Worm (Caenorhabditis elegans) whole organism, midembryonic: ENCODE data around the gene F46B6.5.

Source experiments
- T22C8.4 ChIP-seq: fragments of 200-800 bp; sonication (Bioruptor generic); IDR thresholded peaks from 2 replicates; pipeline ENCODE4 v1.3.6; 2022; ENCODE audit warnings: missing genetic modification characterization, missing compliant biosample characterization
- cog-1 ChIP-seq: sonication (generic microtip); optimal IDR thresholded peaks from 2 replicates; lab custom pipeline; 2016; ENCODE audit warnings: missing genetic modification characterization, missing compliant biosample characterization
- flt-1 ChIP-seq: fragments of 200-800 bp; sonication (Bioruptor generic); IDR thresholded peaks from 2 replicates; pipeline ENCODE4 v1.3.6; 2022; ENCODE audit warnings: missing genetic modification characterization, missing compliant biosample characterization
- klf-2 ChIP-seq: fragments of 200-800 bp; sonication (Bioruptor generic); conservative IDR thresholded peaks from 2 replicates; pipeline ENCODE4 v1.3.6; 2022; ENCODE audit warnings: missing genetic modification reagents, missing genetic modification characterization, missing compliant biosample characterization
- med-1 ChIP-seq: sonication (generic microtip); optimal IDR thresholded peaks from 2 replicates; lab custom pipeline; 2017; ENCODE audit warnings: missing genetic modification characterization, mild to moderate bottlenecking, missing compliant biosample characterization, antibody characterized with exemption, missing genetic modification reagents; ENCODE audit not compliant: insufficient read depth
- ref-1 ChIP-seq: fragments of 200-800 bp; sonication (Bioruptor generic); conservative IDR thresholded peaks from 2 replicates; pipeline ENCODE4 v1.3.6; 2022; ENCODE audit warnings: missing genetic modification reagents, missing genetic modification characterization, missing compliant biosample characterization
- tab-1 ChIP-seq: fragments of 200-800 bp; sonication (Bioruptor generic); IDR thresholded peaks from 2 replicates; pipeline ENCODE4 v1.3.6; 2022; ENCODE audit warnings: missing genetic modification characterization, missing compliant biosample characterization
- ztf-23 ChIP-seq: fragments of 200-800 bp; sonication (Bioruptor generic); IDR thresholded peaks from 2 replicates; pipeline ENCODE4 v1.3.6; 2022; ENCODE audit warnings: missing genetic modification reagents, missing genetic modification characterization, missing compliant biosample characterization
- ztf-29 ChIP-seq: fragments of 200-800 bp; sonication (Bioruptor generic); IDR thresholded peaks from 2 replicates; pipeline ENCODE4 v1.3.6; 2022; ENCODE audit warnings: missing genetic modification reagents, missing genetic modification characterization, missing compliant biosample characterization

The F46B6.5 gene

DNA sequence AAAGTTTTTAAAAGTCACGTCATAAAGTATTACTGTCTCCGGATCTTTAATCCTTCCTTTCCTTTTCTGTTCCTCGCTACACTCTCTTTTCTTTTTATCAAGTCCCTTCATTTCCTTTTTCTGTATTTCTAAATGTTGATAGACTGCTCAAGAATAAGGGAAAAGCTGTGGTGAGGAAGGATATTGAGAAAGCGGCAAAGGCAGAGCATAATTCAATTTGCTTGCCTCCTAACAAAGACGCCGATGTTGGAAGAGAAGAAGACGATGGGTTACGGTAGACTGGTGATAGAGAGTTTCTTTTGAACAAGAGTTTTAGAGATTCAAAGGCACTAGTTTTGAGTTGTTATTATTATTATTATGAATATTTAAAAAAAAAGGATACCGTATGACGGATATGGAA lies 17.2 kb downstream of the F46B6.5 start:
- TF ChIP-seq flt-1 (no peak), ztf-29 (GFP tag; lab: Robert Waterston, UW) (no peak), ztf-23 (GFP tag; lab: Robert Waterston, UW) (no peak), tab-1 (no peak), med-1 (GFP tag; lab: Kevin White, UChicago) (no peak), T22C8.4 (GFP tag; lab: Robert Waterston, UW) (no peak), klf-2 (no peak), ref-1 (GFP tag; lab: Robert Waterston, UW) (no peak), cog-1 (tag; lab: Kevin White, UChicago) (no peak)

DNA sequence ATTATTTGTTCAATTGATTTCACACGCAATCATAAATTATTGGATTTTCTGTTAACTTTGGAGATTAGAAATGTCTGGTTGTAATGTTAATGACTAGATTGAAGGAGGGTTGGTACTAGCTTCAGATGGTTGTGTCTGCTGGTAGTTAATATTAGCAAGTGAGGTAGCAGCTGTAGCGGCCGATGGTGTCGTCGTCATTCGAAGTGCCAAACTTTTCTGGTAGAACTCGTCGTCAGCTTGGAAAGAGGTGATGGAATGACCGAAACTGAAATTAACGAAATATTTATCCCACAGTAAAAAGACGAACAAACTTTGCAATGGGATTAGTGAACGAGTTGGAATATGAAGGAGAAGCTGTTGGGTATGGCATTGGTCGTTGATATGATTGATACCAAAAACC lies 18.3 kb downstream of the F46B6.5 start:
- TF ChIP-seq cog-1 (tag; lab: Kevin White, UChicago): no peak
- TF ChIP-seq ref-1 (GFP tag; lab: Robert Waterston, UW): no peak
- no peak for TF ChIP-seq ztf-29 (GFP tag; lab: Robert Waterston, UW)
- TF ChIP-seq med-1 (GFP tag; lab: Kevin White, UChicago): no peak
- no peak for TF ChIP-seq tab-1
- TF ChIP-seq klf-2: no peak
- no peak for TF ChIP-seq flt-1
- TF ChIP-seq ztf-23 (GFP tag; lab: Robert Waterston, UW): no peak
- TF ChIP-seq T22C8.4 (GFP tag; lab: Robert Waterston, UW): no peak

ce11 chrV:9763759-9764158 lies 19.1 kb downstream of the F46B6.5 start:
- TF ChIP-seq ztf-23 (GFP tag; lab: Robert Waterston, UW) (no peak), tab-1 (no peak), klf-2 (no peak), T22C8.4 (GFP tag; lab: Robert Waterston, UW) (no peak), ref-1 (GFP tag; lab: Robert Waterston, UW) (no peak), flt-1 (no peak), cog-1 (tag; lab: Kevin White, UChicago) (no peak), med-1 (GFP tag; lab: Kevin White, UChicago) (no peak)

DNA sequence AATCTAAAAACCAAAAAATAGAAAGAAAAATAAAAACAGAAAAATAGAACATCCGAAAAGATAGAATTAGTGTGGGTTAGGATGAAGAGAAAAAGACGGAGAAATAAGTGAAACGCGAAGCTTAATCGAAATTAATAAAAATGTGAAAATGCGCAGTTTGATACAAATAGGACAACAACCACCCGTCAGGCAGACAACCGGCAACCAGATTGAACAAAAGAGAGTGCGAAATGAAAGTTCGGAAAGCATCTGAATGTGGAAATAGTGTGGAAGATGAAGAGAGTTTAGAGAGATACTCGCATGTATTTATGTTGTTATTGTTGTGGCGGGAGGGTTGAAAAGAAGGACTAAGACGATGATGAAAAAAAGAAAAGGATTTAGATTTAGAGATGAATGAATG lies 24.4 kb downstream of the F46B6.5 start:
- no peak for TF ChIP-seq klf-2

ce11 chrV:9757884-9758283 lies 25.0 kb downstream of the F46B6.5 start, which contains the start of gene F58E6.11:
TSS of gene F58E6.11 (minus strand) at chrV:9757984.
- no peak for TF ChIP-seq T22C8.4 (GFP tag; lab: Robert Waterston, UW)
- no peak for TF ChIP-seq tab-1
- no peak for TF ChIP-seq klf-2

DNA sequence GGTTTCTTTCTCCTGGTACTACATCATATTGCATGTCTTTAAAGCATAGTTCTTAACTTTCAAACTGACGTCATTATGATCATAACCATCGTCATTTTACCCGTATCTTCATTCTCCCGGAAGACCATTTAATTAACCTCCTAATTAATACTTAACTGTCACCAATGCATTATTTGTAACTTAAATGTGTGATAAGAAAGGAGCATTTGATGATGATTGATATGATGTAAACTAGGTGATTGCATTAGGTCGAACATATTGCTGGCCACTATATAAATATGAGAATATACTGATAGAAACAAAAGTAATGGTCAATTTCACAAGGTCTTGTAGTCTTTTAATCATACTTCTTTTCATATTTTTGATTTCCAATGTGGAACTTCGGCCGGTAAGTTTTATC lies 26.6 kb downstream of the F46B6.5 start, which contains the start of gene hrg-3:
hrg-3 (plus strand) TSS at position 227 of the 400 bp plus-strand sequence.
- no peak for TF ChIP-seq ztf-23 (GFP tag; lab: Robert Waterston, UW)
- TF ChIP-seq med-1 (GFP tag; lab: Kevin White, UChicago): no peak
- no peak for TF ChIP-seq klf-2
- no peak for TF ChIP-seq tab-1
- no peak for TF ChIP-seq ztf-29 (GFP tag; lab: Robert Waterston, UW)

ce11 chrV:9755725-9756124 lies 27.1 kb downstream of the F46B6.5 start, which contains the start of gene F58E6.8:
TSS of gene F58E6.8 (minus strand) at chrV:9755825.
- TF ChIP-seq klf-2 (no peak), ztf-23 (GFP tag; lab: Robert Waterston, UW) (no peak), med-1 (GFP tag; lab: Kevin White, UChicago) (no peak), ref-1 (GFP tag; lab: Robert Waterston, UW) (no peak), tab-1 (no peak), flt-1 (no peak)

DNA sequence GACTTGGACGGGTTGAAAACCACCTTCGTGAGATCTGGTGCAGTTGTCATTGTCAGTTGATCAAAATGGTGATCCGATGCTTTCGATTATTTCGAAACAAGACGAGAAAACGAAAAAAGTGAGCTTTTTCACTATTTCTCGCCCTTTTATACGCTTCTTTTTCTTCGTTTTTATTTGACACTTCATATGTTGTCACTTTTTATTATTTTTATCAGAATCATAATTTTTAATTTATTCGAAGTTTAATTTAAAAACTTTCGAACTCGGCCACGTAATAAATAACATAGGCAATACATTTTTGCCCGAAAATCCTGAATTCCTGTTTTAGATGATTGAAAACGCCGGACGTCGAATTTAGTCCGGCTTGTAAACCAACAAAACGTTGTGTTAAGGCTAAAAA lies 28.4 kb downstream of the F46B6.5 start, which contains the start of gene F58E6.5:
F58E6.5 (minus strand) TSS at position 101 of the 400 bp plus-strand sequence.
- no peak for TF ChIP-seq ztf-23 (GFP tag; lab: Robert Waterston, UW)
- no peak for TF ChIP-seq med-1 (GFP tag; lab: Kevin White, UChicago)
- TF ChIP-seq tab-1: no peak

DNA sequence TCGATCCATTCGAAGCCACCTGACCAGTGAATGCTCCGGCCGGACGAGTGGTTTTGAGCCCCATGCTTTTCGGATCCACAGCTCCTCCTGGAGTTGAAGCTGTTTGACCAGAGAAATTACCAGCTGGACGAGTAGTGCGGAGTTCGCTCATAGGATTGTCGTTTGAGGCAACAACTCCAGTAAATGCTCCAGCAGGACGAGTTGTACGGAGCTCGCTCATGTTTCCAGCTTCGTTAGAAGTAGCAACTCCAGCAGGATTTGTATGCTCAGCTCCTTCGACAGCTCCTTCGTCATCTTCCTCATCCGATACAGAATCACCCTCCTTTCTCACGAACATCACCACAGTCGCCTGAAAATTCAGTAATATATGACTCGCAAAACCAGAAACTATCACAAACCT lies 29.3 kb downstream of the F46B6.5 start:
- TF ChIP-seq klf-2: no peak
- TF ChIP-seq T22C8.4 (GFP tag; lab: Robert Waterston, UW): no peak
- TF ChIP-seq med-1 (GFP tag; lab: Kevin White, UChicago): no peak
- no peak for TF ChIP-seq ref-1 (GFP tag; lab: Robert Waterston, UW)
- no peak for TF ChIP-seq tab-1
- TF ChIP-seq ztf-29 (GFP tag; lab: Robert Waterston, UW): no peak
- no peak for TF ChIP-seq flt-1
- TF ChIP-seq cog-1 (tag; lab: Kevin White, UChicago): no peak

ce11 chrV:9752918-9753317 lies 30.0 kb downstream of the F46B6.5 start, which contains the start of gene F58E6.6:
TSS of gene F58E6.6 (minus strand) at chrV:9753018.
- no peak for TF ChIP-seq T22C8.4 (GFP tag; lab: Robert Waterston, UW)
- TF ChIP-seq ztf-29 (GFP tag; lab: Robert Waterston, UW): no peak
- no peak for TF ChIP-seq tab-1
- TF ChIP-seq cog-1 (tag; lab: Kevin White, UChicago): no peak
- TF ChIP-seq klf-2: no peak
- no peak for TF ChIP-seq med-1 (GFP tag; lab: Kevin White, UChicago)
- no peak for TF ChIP-seq ztf-23 (GFP tag; lab: Robert Waterston, UW)
- TF ChIP-seq ref-1 (GFP tag; lab: Robert Waterston, UW): no peak
- no peak for TF ChIP-seq flt-1

DNA sequence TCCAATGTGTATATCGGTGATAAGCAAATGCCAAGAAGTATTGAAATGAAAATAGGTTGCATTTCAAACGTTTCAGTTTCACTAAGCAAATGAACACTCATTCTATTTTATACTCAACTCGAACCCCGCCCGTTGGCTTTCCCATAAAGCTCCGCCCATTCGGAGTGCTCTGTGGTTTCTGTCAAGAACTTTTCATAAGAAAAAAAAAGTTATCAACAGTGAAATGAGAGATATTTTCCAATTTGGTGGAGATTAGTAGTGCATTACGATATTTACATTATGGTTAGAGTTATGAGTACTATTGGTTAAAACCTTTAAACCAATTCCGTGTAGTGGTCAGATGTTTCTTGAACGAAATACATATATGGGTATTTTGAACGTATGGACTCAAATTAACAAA lies 32.6 kb downstream of the F46B6.5 start, which contains the start of gene F58E6.4:
F58E6.4 (minus strand) TSS at position 101 of the 400 bp plus-strand sequence.
- TF ChIP-seq tab-1: no peak
- no peak for TF ChIP-seq ref-1 (GFP tag; lab: Robert Waterston, UW)
- TF ChIP-seq flt-1: no peak
- TF ChIP-seq med-1 (GFP tag; lab: Kevin White, UChicago): no peak
- no peak for TF ChIP-seq ztf-29 (GFP tag; lab: Robert Waterston, UW)
- no peak for TF ChIP-seq klf-2
- no peak for TF ChIP-seq T22C8.4 (GFP tag; lab: Robert Waterston, UW)
- no peak for TF ChIP-seq ztf-23 (GFP tag; lab: Robert Waterston, UW)
- TF ChIP-seq cog-1 (tag; lab: Kevin White, UChicago): no peak
